Worm (Caenorhabditis elegans): ENCODE results near the gene C33D9.8.

ce11 chrIV:8737354-8737753 lies 49.2 kb downstream of the C33D9.8 start:
- TF ChIP-seq nfya-1 (tag; optimal IDR thresholded peaks at IDR 0.05; ENCODE audit: borderline replicate concordance, insufficient read depth) (no peak), ceh-100 (GFP tag; IDR thresholded peaks at IDR 0.05) (no peak), B0336.3 (GFP tag; IDR thresholded peaks at IDR 0.05) (no peak), lin-35 (GFP tag; optimal IDR thresholded peaks at IDR 0.05) (no peak), unc-62 (GFP tag; optimal IDR thresholded peaks at IDR 0.05) (no peak), dpl-1 (GFP tag; optimal IDR thresholded peaks at IDR 0.05) (no peak), pha-4 (tag; optimal IDR thresholded peaks at IDR 0.05) (no peak), sea-2 (GFP tag; IDR thresholded peaks at IDR 0.05) (no peak), F57A8.1 (GFP tag; optimal IDR thresholded peaks at IDR 0.05) (no peak), F22D6.2 (tag; optimal IDR thresholded peaks at IDR 0.05) (no peak), hlh-12 (tag; optimal IDR thresholded peaks at IDR 0.05) (no peak), F49E8.2 (tag; optimal IDR thresholded peaks at IDR 0.05; ENCODE audit: insufficient read depth) (no peak), unc-130 (GFP tag; optimal IDR thresholded peaks at IDR 0.05) (no peak)

Measured in whole organism, young adult.